Fruit fly (Drosophila melanogaster) whole organism, pupa: ENCODE results near the gene CG9395.

Experiments
- CG12605 ChIP-seq: fragments of 200-800 bp; sonication (Bioruptor generic); IDR thresholded peaks from 2 replicates; pipeline ENCODE4 v1.3.6; 2022; ENCODE audit warnings: missing biosample characterization, missing genetic modification characterization
- CG13204 ChIP-seq: fragments of 200-800 bp; sonication (Bioruptor generic); optimal IDR thresholded peaks from 2 replicates; lab custom pipeline; 2018; ENCODE audit warnings: missing biosample characterization, mild to moderate bottlenecking, missing genetic modification characterization, moderate library complexity
- CG15710 ChIP-seq: fragments of 200-800 bp; sonication (Bioruptor generic); optimal IDR thresholded peaks from 2 replicates; lab custom pipeline; 2018; ENCODE audit warnings: missing biosample characterization, mild to moderate bottlenecking, missing genetic modification characterization, moderate library complexity
- CG32121 ChIP-seq: fragments of 200-800 bp; sonication (Bioruptor generic); IDR thresholded peaks from 2 replicates; pipeline ENCODE4 v1.3.6; 2022; ENCODE audit warnings: missing biosample characterization, missing genetic modification characterization
- CG34367 ChIP-seq: fragments of 200-800 bp; sonication (Bioruptor generic); optimal IDR thresholded peaks from 2 replicates; lab custom pipeline; 2018; ENCODE audit warnings: missing biosample characterization, mild to moderate bottlenecking, missing genetic modification characterization
- CG8159 ChIP-seq: fragments of 200-800 bp; sonication (Bioruptor generic); optimal IDR thresholded peaks from 3 replicates; lab custom pipeline; 2018; ENCODE audit warnings: missing biosample characterization, mild to moderate bottlenecking, missing genetic modification characterization, moderate library complexity
- CG8301 ChIP-seq: fragments of 200-800 bp; sonication (Bioruptor generic); optimal IDR thresholded peaks from 2 replicates; lab custom pipeline; 2018; ENCODE audit warnings: missing biosample characterization, mild to moderate bottlenecking, missing genetic modification characterization
- D1 ChIP-seq: fragments of 200-800 bp; sonication (Bioruptor generic); optimal IDR thresholded peaks from 2 replicates; lab custom pipeline; 2018; ENCODE audit warnings: missing biosample characterization, mild to moderate bottlenecking, missing genetic modification characterization, moderate library complexity
- EcR ChIP-seq: fragments of 200-800 bp; sonication (Bioruptor generic); optimal IDR thresholded peaks from 3 replicates; lab custom pipeline; 2019; ENCODE audit warnings: missing biosample characterization, missing genetic modification characterization, mild to moderate bottlenecking, moderate library complexity, missing genetic modification reagents
- Pif1A ChIP-seq: fragments of 200-800 bp; sonication (Bioruptor generic); optimal IDR thresholded peaks from 3 replicates; lab custom pipeline; 2016; ENCODE audit warnings: missing biosample characterization, missing genetic modification characterization
- Pif1B ChIP-seq: fragments of 200-800 bp; sonication (Bioruptor generic); optimal IDR thresholded peaks from 3 replicates; lab custom pipeline; 2016; ENCODE audit warnings: missing biosample characterization, missing genetic modification characterization
- gl ChIP-seq: fragments of 200-800 bp; sonication (Bioruptor generic); optimal IDR thresholded peaks from 2 replicates; lab custom pipeline; 2018; ENCODE audit warnings: missing biosample characterization, mild to moderate bottlenecking, missing genetic modification characterization

dm6 chr2L:13376086-13376485, 21.2 kb upstream of the CG9395 start:
- TF ChIP-seq CG8301 (no peak), EcR (no peak), CG13204 (GFP tag; lab: Kevin White, UChicago) (no peak), D1 (no peak), Pif1B (GFP tag; lab: Kevin White, UChicago) (no peak), CG32121 (GFP tag; lab: Robert Waterston, UW) (no peak), CG34367 (tag; lab: Kevin White, UChicago) (no peak), CG12605 (GFP tag; lab: Robert Waterston, UW) (no peak), Pif1A (GFP tag; lab: Kevin White, UChicago) (no peak), CG15710 (tag; lab: Kevin White, UChicago) (no peak), gl (tag; lab: Kevin White, UChicago) (no peak), CG8159 (tag; lab: Kevin White, UChicago) (no peak)
